Fruit fly (Drosophila melanogaster) whole organism, embryonic: Measurements from ENCODE around the gene CG18563.
A peak's percentile ranks its signal among the peaks of the same experiment; 100 is the strongest.

ENCODE experiments used
- Asciz ChIP-seq: fragments of 200-800 bp; sonication (Bioruptor generic); optimal IDR thresholded peaks from 2 replicates; lab custom pipeline; 2017; ENCODE audit warnings: missing biosample characterization, mild to moderate bottlenecking, missing genetic modification characterization, missing genetic modification reagents
- Awh ChIP-seq: fragments of 200-800 bp; sonication (Bioruptor generic); IDR thresholded peaks from 2 replicates; pipeline ENCODE4, ENCODE4 v1.3.6; 2022; ENCODE audit warnings: missing biosample characterization, missing genetic modification characterization
- Blimp-1 ChIP-seq: fragments of 200-800 bp; sonication (Bioruptor generic); optimal IDR thresholded peaks from 3 replicates; lab custom pipeline; 2018; ENCODE audit warnings: missing biosample characterization, missing genetic modification characterization, mild to moderate bottlenecking, moderate library complexity, missing genetic modification reagents
- CG11560 ChIP-seq: fragments of 200-800 bp; sonication (Bioruptor generic); IDR thresholded peaks from 3 replicates; pipeline ENCODE4 v1.3.6; 2022; ENCODE audit warnings: missing biosample characterization, missing genetic modification characterization
- CG11696 ChIP-seq: fragments of 200-800 bp; sonication (Bioruptor generic); IDR thresholded peaks from 2 replicates; pipeline ENCODE4 v1.3.6; 2022; ENCODE audit warnings: missing biosample characterization, missing genetic modification characterization
- CG13287 ChIP-seq: fragments of 200-800 bp; sonication (Bioruptor generic); IDR thresholded peaks from 2 replicates; pipeline ENCODE4 v1.3.6; 2022; ENCODE audit warnings: missing biosample characterization, missing genetic modification characterization; ENCODE audit not compliant: partially characterized antibody
- CG13624 ChIP-seq: fragments of 200-800 bp; sonication (Bioruptor generic); optimal IDR thresholded peaks from 2 replicates; lab custom pipeline; 2016; ENCODE audit warnings: missing biosample characterization, missing genetic modification characterization
- CG13775 ChIP-seq: fragments of 200-800 bp; sonication (Bioruptor generic); optimal IDR thresholded peaks from 3 replicates; lab custom pipeline; 2017; ENCODE audit warnings: missing biosample characterization, mild to moderate bottlenecking, missing genetic modification characterization
- CG14965 ChIP-seq: fragments of 200-800 bp; sonication (Bioruptor generic); optimal IDR thresholded peaks from 2 replicates; lab custom pipeline; 2016; ENCODE audit warnings: missing biosample characterization, missing genetic modification characterization, borderline replicate concordance
- CG15479 ChIP-seq: fragments of 200-800 bp; sonication (Bioruptor generic); optimal IDR thresholded peaks from 3 replicates; lab custom pipeline; 2019; ENCODE audit warnings: missing biosample characterization, mild to moderate bottlenecking, missing genetic modification characterization, moderate library complexity
- CG16779 ChIP-seq: fragments of 200-800 bp; sonication (Bioruptor generic); IDR thresholded peaks from 2 replicates; pipeline ENCODE4 v1.3.6; 2022; ENCODE audit warnings: missing biosample characterization, missing genetic modification characterization
- CG17186 ChIP-seq: fragments of 200-800 bp; sonication (Bioruptor generic); optimal IDR thresholded peaks from 3 replicates; lab custom pipeline; 2017; ENCODE audit warnings: missing biosample characterization, missing genetic modification reagents, missing genetic modification characterization
- CG18011 ChIP-seq: fragments of 200-800 bp; sonication (Bioruptor generic); optimal IDR thresholded peaks from 2 replicates; lab custom pipeline; 2017; ENCODE audit warnings: missing biosample characterization, missing genetic modification characterization, mild to moderate bottlenecking, moderate library complexity, missing genotype
- CG31365 ChIP-seq: fragments of 200-800 bp; sonication (Bioruptor generic); optimal IDR thresholded peaks from 2 replicates; lab custom pipeline; 2018; ENCODE audit warnings: missing biosample characterization, mild to moderate bottlenecking, missing genetic modification characterization
- CG34224 ChIP-seq: fragments of 200-800 bp; sonication (Bioruptor generic); IDR thresholded peaks from 3 replicates; pipeline ENCODE4 v1.3.6; 2022; ENCODE audit warnings: missing biosample characterization, missing genetic modification characterization; ENCODE audit not compliant: partially characterized antibody
- CG34376 ChIP-seq: fragments of 200-800 bp; sonication (Bioruptor generic); optimal IDR thresholded peaks from 2 replicates; lab custom pipeline; 2018; ENCODE audit warnings: missing biosample characterization, mild to moderate bottlenecking, missing genetic modification characterization
- CG4730 ChIP-seq: fragments of 200-800 bp; sonication (Bioruptor generic); IDR thresholded peaks from 2 replicates; pipeline ENCODE4 v1.3.6; 2022; ENCODE audit warnings: missing biosample characterization, missing genetic modification characterization
- CG7556 ChIP-seq: fragments of 200-800 bp; sonication (Bioruptor generic); optimal IDR thresholded peaks from 2 replicates; lab custom pipeline; 2017; ENCODE audit warnings: missing biosample characterization, mild to moderate bottlenecking, missing genetic modification characterization
- CG8290 ChIP-seq, 3 experiments: fragments of 200-800 bp; sonication (Bioruptor generic); optimal IDR thresholded peaks; 2 replicates each; lab custom pipeline; 2016 to 2019; ENCODE audit warnings: missing biosample characterization in 3 of 3, missing genetic modification characterization in 3 of 3, mild to moderate bottlenecking in 2 of 3, moderate library complexity in 1 of 3
- Camta ChIP-seq: fragments of 200-800 bp; sonication (Bioruptor generic); optimal IDR thresholded peaks from 2 replicates; lab custom pipeline; 2016; ENCODE audit warnings: missing biosample characterization, missing genetic modification characterization
- Dp ChIP-seq: fragments of 200-800 bp; sonication (Bioruptor generic); optimal IDR thresholded peaks from 2 replicates; lab custom pipeline; 2018; ENCODE audit warnings: missing biosample characterization, mild to moderate bottlenecking, missing genetic modification characterization, moderate library complexity
- HLH4C ChIP-seq: fragments of 200-800 bp; sonication (Bioruptor generic); IDR thresholded peaks from 3 replicates; pipeline ENCODE4 v1.3.6; 2022; ENCODE audit warnings: missing biosample characterization, missing genetic modification characterization; ENCODE audit not compliant: partially characterized antibody
- Hand ChIP-seq: fragments of 200-800 bp; sonication (Bioruptor generic); optimal IDR thresholded peaks from 2 replicates; lab custom pipeline; 2017; ENCODE audit warnings: mild to moderate bottlenecking, missing biosample characterization, missing genetic modification reagents, missing genetic modification characterization
- Hsf ChIP-seq: fragments of 200-800 bp; sonication (Bioruptor generic); optimal IDR thresholded peaks from 3 replicates; lab custom pipeline; 2016; ENCODE audit warnings: missing biosample characterization, missing genetic modification characterization
- Meics ChIP-seq: fragments of 200-800 bp; sonication (Bioruptor generic); optimal IDR thresholded peaks from 2 replicates; lab custom pipeline; 2017; ENCODE audit warnings: missing biosample characterization, mild to moderate bottlenecking, missing genetic modification characterization
- Myb ChIP-seq: fragments of 200-800 bp; sonication (Bioruptor generic); optimal IDR thresholded peaks from 2 replicates; lab custom pipeline; 2016; ENCODE audit warnings: missing biosample characterization, missing genetic modification characterization
- Rfx ChIP-seq: fragments of 200-800 bp; sonication (Bioruptor generic); IDR thresholded peaks from 2 replicates; pipeline ENCODE4 v1.3.6; 2022; ENCODE audit warnings: missing biosample characterization, missing genetic modification characterization
- Scr ChIP-seq: fragments of 200-800 bp; sonication (Bioruptor generic); IDR thresholded peaks from 2 replicates; pipeline ENCODE4 v1.3.6; 2022; ENCODE audit warnings: missing biosample characterization, missing genetic modification characterization; ENCODE audit not compliant: partially characterized antibody
- Sox102F ChIP-seq: fragments of 200-800 bp; sonication (Bioruptor generic); optimal IDR thresholded peaks from 2 replicates; lab custom pipeline; 2018; ENCODE audit warnings: missing biosample characterization, mild to moderate bottlenecking, missing genetic modification characterization, moderate library complexity
- Trl ChIP-seq, 3 experiments: fragments of >200 bp in 2 of 3; fragments of 200-800 bp in 1 of 3; sonication (Bioruptor generic) in 1 of 3; optimal IDR thresholded peaks; 2 replicates in 1 of 3; 3 replicates in 2 of 3; lab custom pipeline; 2016 to 2017; ENCODE audit warnings: missing biosample characterization in 1 of 3, missing genetic modification characterization in 1 of 3
- ato ChIP-seq: fragments of 200-800 bp; sonication (Bioruptor generic); IDR thresholded peaks from 2 replicates; pipeline ENCODE4 v1.3.6; 2022; ENCODE audit warnings: missing biosample characterization, missing genetic modification characterization; ENCODE audit not compliant: partially characterized antibody
- cato ChIP-seq: fragments of 200-800 bp; sonication (Bioruptor generic); optimal IDR thresholded peaks from 2 replicates; lab custom pipeline; 2016; ENCODE audit warnings: missing biosample characterization, missing genetic modification characterization, borderline replicate concordance
- chinmo ChIP-seq: fragments of 200-800 bp; sonication (Bioruptor generic); IDR thresholded peaks from 4 replicates; pipeline ENCODE4 v1.3.6; 2022; ENCODE audit warnings: missing biosample characterization, missing genetic modification characterization; ENCODE audit not compliant: partially characterized antibody
- fd102C ChIP-seq: fragments of 200-800 bp; sonication (Bioruptor generic); optimal IDR thresholded peaks from 2 replicates; lab custom pipeline; 2018; ENCODE audit warnings: missing biosample characterization, mild to moderate bottlenecking, missing genetic modification characterization, moderate library complexity
- gfzf ChIP-seq: fragments of 200-800 bp; sonication (Bioruptor generic); optimal IDR thresholded peaks from 2 replicates; lab custom pipeline; 2016; ENCODE audit warnings: missing biosample characterization, mild to moderate bottlenecking, missing genetic modification characterization, moderate library complexity
- jigr1 ChIP-seq: fragments of 200-800 bp; sonication (Bioruptor generic); IDR thresholded peaks from 3 replicates; pipeline ENCODE4 v1.3.6; 2022; ENCODE audit warnings: missing biosample characterization, missing genetic modification characterization
- kni ChIP-seq: fragments of 200-800 bp; sonication (Bioruptor generic); optimal IDR thresholded peaks from 3 replicates; lab custom pipeline; 2017; ENCODE audit warnings: mild to moderate bottlenecking, missing biosample characterization, missing genetic modification reagents, missing genetic modification characterization
- lmd ChIP-seq: fragments of 200-800 bp; sonication (Bioruptor generic); IDR thresholded peaks from 2 replicates; pipeline ENCODE4 v1.3.6; 2022; ENCODE audit warnings: missing biosample characterization, missing genetic modification characterization
- nau ChIP-seq: fragments of 200-800 bp; sonication (Bioruptor generic); optimal IDR thresholded peaks from 3 replicates; lab custom pipeline; 2017; ENCODE audit warnings: missing biosample characterization, mild to moderate bottlenecking, missing genetic modification characterization, missing genetic modification reagents
- nom ChIP-seq: fragments of 200-800 bp; sonication (Bioruptor generic); optimal IDR thresholded peaks from 2 replicates; lab custom pipeline; 2017; ENCODE audit warnings: missing biosample characterization, missing genetic modification characterization, mild to moderate bottlenecking, moderate library complexity, missing genetic modification reagents
- schlank ChIP-seq: fragments of 200-800 bp; sonication (Bioruptor generic); optimal IDR thresholded peaks from 2 replicates; lab custom pipeline; 2018; ENCODE audit warnings: missing biosample characterization, mild to moderate bottlenecking, missing genetic modification characterization
- sens-2 ChIP-seq: fragments of 200-800 bp; sonication (Bioruptor generic); IDR thresholded peaks from 2 replicates; pipeline ENCODE4 v1.3.6; 2022; ENCODE audit warnings: missing biosample characterization, missing genetic modification characterization
- sr ChIP-seq: fragments of 200-800 bp; sonication (Bioruptor generic); IDR thresholded peaks from 3 replicates; pipeline ENCODE4 v1.3.6; 2022; ENCODE audit warnings: missing biosample characterization, missing genetic modification characterization
- zen2 ChIP-seq: fragments of 200-800 bp; sonication (Bioruptor generic); IDR thresholded peaks from 3 replicates; pipeline ENCODE4 v1.3.6; 2022; ENCODE audit warnings: missing biosample characterization, missing genetic modification characterization; ENCODE audit not compliant: partially characterized antibody
- zfh2 ChIP-seq: fragments of 200-800 bp; sonication (Bioruptor generic); optimal IDR thresholded peaks from 2 replicates; lab custom pipeline; 2016; ENCODE audit warnings: missing biosample characterization, missing genetic modification characterization

CG18563 gene

DNA sequence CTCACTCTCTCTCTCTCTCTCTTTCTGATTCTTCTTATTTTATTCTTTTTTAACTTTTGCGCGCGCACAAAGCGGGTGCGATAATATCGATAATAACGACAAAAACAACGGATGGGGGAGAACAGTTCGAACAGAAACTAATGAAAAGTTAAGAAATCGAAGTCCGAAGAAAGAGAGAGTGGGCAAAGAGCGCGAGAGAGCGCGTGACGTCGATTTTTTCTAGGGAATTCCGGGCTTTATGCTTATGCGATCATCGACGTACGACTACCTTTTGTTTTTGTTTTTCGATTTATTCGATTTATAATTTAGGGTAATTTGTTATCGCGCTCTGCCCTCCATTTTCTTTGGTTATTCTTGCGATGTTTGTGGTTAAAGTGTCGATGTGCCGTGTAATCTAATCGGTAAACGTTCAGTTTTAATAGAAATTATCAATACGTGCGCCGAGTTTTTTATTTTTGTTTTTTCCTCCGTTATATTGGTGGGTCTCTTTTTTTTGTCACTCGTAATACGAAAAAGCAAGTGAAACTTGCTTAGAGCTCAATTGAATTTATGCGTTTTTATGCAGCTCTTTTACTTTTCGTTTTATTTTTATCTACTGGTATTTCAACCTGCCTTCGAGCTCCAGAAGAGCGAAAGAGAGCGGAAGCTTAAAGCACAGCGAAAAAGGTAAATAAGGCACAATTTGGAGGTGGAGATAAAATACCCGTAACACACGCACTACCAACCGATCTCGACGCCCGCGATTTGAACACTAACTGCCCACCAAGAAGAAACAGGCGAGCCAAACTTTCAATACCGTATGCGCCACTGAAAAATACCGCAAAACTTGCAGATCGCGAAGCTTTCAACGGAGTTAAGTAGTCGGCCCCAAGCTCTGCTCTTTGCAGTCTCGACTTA, 8.0 kb downstream of the CG18563 start, which contains the start of gene dl (continued):
- peak; percentile 33; the same call in 1 of the 3 replicates for TF ChIP-seq CG34224 (GFP tag; lab: Robert Waterston, UW)
- peak; percentile 5 for TF ChIP-seq Asciz (GFP tag; lab: Kevin White, UChicago)
- 0 out of 2 replicates have a peak, but pooled peaks have one; percentile 7 for TF ChIP-seq Awh
- TF ChIP-seq Hand (GFP tag; lab: Kevin White, UChicago) = no peak
- no peak for TF ChIP-seq cato
- TF ChIP-seq Camta (GFP tag; lab: Kevin White, UChicago) = no peak
- TF ChIP-seq Scr (GFP tag; lab: Robert Waterston, UW) = peak; percentile 35; the same call in 1 of the 2 replicates
- no peak for TF ChIP-seq CG4730 (GFP tag; lab: Robert Waterston, UW)
- peak; percentile 12 for TF ChIP-seq schlank (tag; lab: Kevin White, UChicago)
- TF ChIP-seq sr (GFP tag; lab: Robert Waterston, UW) = no peak; the same call in 2 of the 3 replicates
- TF ChIP-seq CG14965 = no peak
- TF ChIP-seq CG17186 (GFP tag; lab: Kevin White, UChicago) = no peak
- no peak for TF ChIP-seq zfh2 (GFP tag; lab: Kevin White, UChicago)
- peak; percentile 18 for TF ChIP-seq nom (GFP tag; lab: Kevin White, UChicago)
- no peak for TF ChIP-seq lmd (GFP tag; lab: Robert Waterston, UW)
- peak; percentile 27 for TF ChIP-seq Dp (GFP tag; lab: Kevin White, UChicago)
- no peak for TF ChIP-seq CG15479
- no peak for TF ChIP-seq CG31365 (tag; lab: Kevin White, UChicago)
- TF ChIP-seq Blimp-1 (GFP tag; lab: Kevin White, UChicago) = peak; percentile 58
- no peak for TF ChIP-seq CG18011 (GFP tag; lab: Kevin White, UChicago)
- peak; percentile 75 for TF ChIP-seq kni
- peak; percentile 10 for TF ChIP-seq gfzf (GFP tag; lab: Kevin White, UChicago)
- TF ChIP-seq CG16779 (GFP tag; lab: Robert Waterston, UW) = no peak
- TF ChIP-seq CG11696 = 0 out of 2 replicates have a peak, but pooled peaks have one; percentile 30
- peak; percentile 39; the same call in 1 of the 3 replicates for TF ChIP-seq HLH4C (GFP tag; lab: Robert Waterston, UW)
- no peak for TF ChIP-seq CG13775 (GFP tag; lab: Kevin White, UChicago)
- peak; percentile 35; the same call in 1 of the 2 replicates for TF ChIP-seq ato
- peak; percentile 27 for TF ChIP-seq Sox102F (GFP tag; lab: Kevin White, UChicago)
- TF ChIP-seq fd102C (GFP tag; lab: Kevin White, UChicago) = no peak
- no peak for TF ChIP-seq CG8290 (GFP tag; optimal IDR thresholded peaks at IDR 0.05; lab: Kevin White, UChicago)
- peak in 1 of 2 experiments; percentile 57 for TF ChIP-seq CG8290 (tag; optimal IDR thresholded peaks at IDR 0.05; lab: Kevin White, UChicago)
- TF ChIP-seq Rfx (GFP tag; lab: Robert Waterston, UW) = peak; percentile 27; the same call in 1 of the 2 replicates
- peak; percentile 47; the same call in 1 of the 3 replicates for TF ChIP-seq CG11560 (tag; lab: Robert Waterston, UW)
- no peak for TF ChIP-seq jigr1 (GFP tag; lab: Robert Waterston, UW)
- peak; percentile 23 for TF ChIP-seq nau
- peak; percentile 42 for TF ChIP-seq CG13624
- TF ChIP-seq CG34376 = peak; percentile 46
- TF ChIP-seq Myb (GFP tag; lab: Kevin White, UChicago) = peak; percentile 66
- TF ChIP-seq CG13287 = peak; percentile 38; the same call in 1 of the 2 replicates
- TF ChIP-seq Meics = peak; percentile 6
- TF ChIP-seq sens-2 (GFP tag; lab: Robert Waterston, UW) = no peak
- TF ChIP-seq Hsf (GFP tag; lab: Kevin White, UChicago) = no peak
- peak; percentile 17; the same call in 1 of the 3 replicates for TF ChIP-seq zen2 (GFP tag; lab: Robert Waterston, UW)
- no peak for TF ChIP-seq CG7556
- peak; percentile 66 to 83 for TF ChIP-seq Trl (optimal IDR thresholded peaks at IDR 0.05; lab: Kevin White, UChicago)
- no peak for TF ChIP-seq Trl (GFP tag; optimal IDR thresholded peaks at IDR 0.05; lab: Kevin White, UChicago)
- TF ChIP-seq chinmo = peak; percentile 85; the same call in 3 of the 4 replicates
